Worm (Caenorhabditis elegans): Measurements from ENCODE around the gene F01G10.4.

Gene F01G10.4

DNA sequence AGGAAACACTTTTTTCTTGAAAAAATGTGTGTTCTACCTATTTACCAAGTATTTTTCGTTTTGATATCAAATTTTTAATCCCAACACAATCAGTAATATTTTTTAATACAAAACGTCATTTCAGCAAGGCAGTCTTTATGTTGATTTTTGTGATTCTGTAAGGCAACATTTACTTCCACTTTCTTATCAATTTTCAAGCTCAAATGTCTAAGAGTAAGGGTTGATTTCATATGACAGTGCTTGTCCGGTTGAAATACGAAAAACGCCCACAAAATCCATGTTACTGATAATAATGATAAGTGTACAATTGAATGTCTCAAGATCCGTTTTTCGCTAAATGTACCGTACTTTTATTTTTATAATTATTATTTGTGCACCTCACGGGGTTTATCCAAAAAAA is 3.8 kb upstream of the F01G10.4 start:
- no peak for TF ChIP-seq aly-1 (tag; optimal IDR thresholded peaks at IDR 0.05)
- no peak for TF ChIP-seq sea-1 (GFP tag; conservative IDR thresholded peaks at IDR 0.05)
- no peak for TF ChIP-seq tbx-37 (GFP tag; conservative IDR thresholded peaks at IDR 0.05)
- no peak for TF ChIP-seq pes-1 (GFP tag; IDR thresholded peaks at IDR 0.05)
- no peak for TF ChIP-seq ceh-13 (GFP tag; optimal IDR thresholded peaks at IDR 0.05)
- no peak for TF ChIP-seq B0310.2 (tag; optimal IDR thresholded peaks at IDR 0.05)

DNA sequence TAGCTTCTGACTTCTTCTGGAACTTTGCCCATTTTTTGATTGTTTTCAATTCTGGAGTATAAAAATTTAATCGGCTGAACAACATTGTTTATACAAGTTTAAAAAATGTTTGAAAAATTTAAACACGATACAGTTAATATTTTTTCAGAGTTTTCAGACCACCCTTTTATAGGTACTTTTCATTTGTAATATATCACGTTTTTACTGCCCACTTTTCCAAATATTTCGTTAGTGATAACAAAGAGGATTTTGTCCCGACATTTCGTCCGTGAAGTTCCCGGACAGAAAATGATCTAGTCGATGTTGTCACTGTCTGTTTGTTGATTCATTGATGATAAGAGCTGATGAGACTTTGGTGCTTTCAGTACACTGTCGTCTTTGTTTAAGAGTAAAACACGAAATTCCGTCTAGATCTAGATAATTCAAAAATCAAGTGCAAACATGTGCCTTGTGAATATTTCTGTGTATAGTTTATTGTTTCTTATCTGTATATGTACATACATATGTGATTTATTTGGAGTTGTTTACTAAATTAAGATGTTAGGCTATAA is 3.0 kb upstream of the F01G10.4 start, which contains the start of gene ech-9:
ech-9 (minus strand) TSS at position 51 of the 551 bp plus-strand sequence.
- TF ChIP-seq hnd-1 (tag; optimal IDR thresholded peaks at IDR 0.05): no peak
- no peak for TF ChIP-seq hmbx-1 (tag; optimal IDR thresholded peaks at IDR 0.05)
- TF ChIP-seq aly-1 (tag; optimal IDR thresholded peaks at IDR 0.05): no peak
- TF ChIP-seq sea-1 (GFP tag; conservative IDR thresholded peaks at IDR 0.05): no peak
- no peak for TF ChIP-seq hmg-4 (GFP tag; optimal IDR thresholded peaks at IDR 0.05)
- no peak for TF ChIP-seq pes-1 (GFP tag; IDR thresholded peaks at IDR 0.05)
- no peak for TF ChIP-seq ceh-36 (tag; optimal IDR thresholded peaks at IDR 0.05)
- no peak for TF ChIP-seq ets-7 (tag; optimal IDR thresholded peaks at IDR 0.05)
- no peak for TF ChIP-seq F13C5.2 (tag; optimal IDR thresholded peaks at IDR 0.05)

DNA sequence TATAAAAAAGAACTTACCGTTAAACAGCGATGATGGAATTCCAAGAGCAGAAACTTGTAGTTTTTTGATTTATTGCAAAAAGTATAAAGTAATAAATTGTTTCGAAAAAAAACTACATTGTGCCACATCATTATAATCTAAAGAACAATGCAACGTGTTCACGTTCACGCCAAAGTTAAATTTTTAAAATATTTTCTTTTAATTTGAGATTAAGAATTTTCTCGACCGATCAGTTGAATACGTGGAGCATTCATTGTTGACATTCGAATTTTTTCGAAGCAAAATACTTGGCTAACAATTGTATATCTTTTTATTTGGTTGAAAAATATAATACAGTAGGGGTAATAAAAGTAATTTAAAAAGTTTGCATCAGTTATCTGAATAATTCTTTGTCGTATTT is 1.4 kb downstream of the F01G10.4 start, which contains the start of gene F01G10.5:
F01G10.5 (minus strand) TSS at position 101 of the 400 bp plus-strand sequence.
- no peak for TF ChIP-seq tra-4 (tag; optimal IDR thresholded peaks at IDR 0.05)
- no peak for TF ChIP-seq ceh-36 (tag; optimal IDR thresholded peaks at IDR 0.05)
- no peak for TF ChIP-seq F13C5.2 (tag; optimal IDR thresholded peaks at IDR 0.05)
- no peak for TF ChIP-seq flt-1 (GFP tag; IDR thresholded peaks at IDR 0.05)
- no peak for TF ChIP-seq scrt-1 (GFP tag; IDR thresholded peaks at IDR 0.05)
- TF ChIP-seq ceh-13 (GFP tag; optimal IDR thresholded peaks at IDR 0.05): no peak
- no peak for TF ChIP-seq ama-1 (optimal IDR thresholded peaks at IDR 0.05)
- TF ChIP-seq hnd-1 (tag; optimal IDR thresholded peaks at IDR 0.05): no peak
- TF ChIP-seq sea-1 (GFP tag; conservative IDR thresholded peaks at IDR 0.05): no peak
- TF ChIP-seq hmbx-1 (tag; optimal IDR thresholded peaks at IDR 0.05): no peak
- no peak for TF ChIP-seq ets-7 (tag; optimal IDR thresholded peaks at IDR 0.05)
- no peak for TF ChIP-seq B0310.2 (tag; optimal IDR thresholded peaks at IDR 0.05)
- TF ChIP-seq pes-1 (GFP tag; IDR thresholded peaks at IDR 0.05): no peak
- TF ChIP-seq tbx-11 (GFP tag; IDR thresholded peaks at IDR 0.05): no peak

DNA sequence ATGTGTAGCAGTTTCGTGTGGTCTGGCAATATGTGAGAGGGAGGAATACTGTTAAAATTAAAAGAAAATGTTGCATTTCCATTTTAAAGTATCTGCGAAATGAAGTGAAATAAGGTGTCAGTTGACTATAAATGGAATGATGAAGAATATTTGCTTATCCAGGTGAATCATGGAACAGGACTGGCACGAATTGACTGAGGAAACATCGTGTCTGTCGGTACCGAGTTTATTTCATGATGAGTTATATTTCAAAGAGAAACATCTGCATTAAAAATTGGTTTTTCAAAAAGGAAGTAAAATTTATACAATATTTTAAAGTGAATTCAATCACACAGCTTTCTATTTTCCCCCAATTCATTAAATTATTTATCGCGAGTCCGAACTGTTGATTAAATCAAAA is 4.8 kb downstream of the F01G10.4 start, which contains the start of gene F01G10.6:
F01G10.6 (minus strand) TSS at position 101 of the 400 bp plus-strand sequence.
- TF ChIP-seq tbx-11 (GFP tag; IDR thresholded peaks at IDR 0.05) (no peak), hmg-4 (GFP tag; optimal IDR thresholded peaks at IDR 0.05) (no peak), ets-7 (tag; optimal IDR thresholded peaks at IDR 0.05) (no peak), ceh-13 (GFP tag; optimal IDR thresholded peaks at IDR 0.05) (no peak), B0310.2 (tag; optimal IDR thresholded peaks at IDR 0.05) (no peak)

DNA sequence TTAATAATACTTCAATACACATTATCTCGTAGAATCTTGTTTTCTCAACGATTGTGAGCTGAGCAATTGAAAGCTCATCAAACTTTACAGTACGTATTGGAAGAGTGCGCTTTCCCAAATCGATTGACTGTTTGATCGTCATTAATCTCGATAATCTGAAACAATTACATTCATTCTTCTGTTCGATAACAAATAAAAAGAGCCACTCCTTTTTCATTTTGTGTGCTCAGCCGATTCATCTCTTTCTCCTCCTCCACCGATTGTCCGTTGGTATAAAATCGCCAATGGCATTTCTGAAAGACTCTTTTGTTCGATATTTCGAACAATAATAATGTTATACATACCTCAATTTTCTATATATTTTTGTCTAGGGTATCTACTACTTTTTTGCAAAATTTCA is 8.6 kb downstream of the F01G10.4 start, which contains the start of gene nas-12:
nas-12 (plus strand) TSS at position 301 of the 400 bp plus-strand sequence.
- TF ChIP-seq pes-1 (GFP tag; IDR thresholded peaks at IDR 0.05) (no peak), ceh-13 (GFP tag; optimal IDR thresholded peaks at IDR 0.05) (no peak), ets-7 (tag; optimal IDR thresholded peaks at IDR 0.05) (no peak), ceh-36 (tag; optimal IDR thresholded peaks at IDR 0.05) (no peak), flt-1 (GFP tag; IDR thresholded peaks at IDR 0.05) (no peak)

DNA sequence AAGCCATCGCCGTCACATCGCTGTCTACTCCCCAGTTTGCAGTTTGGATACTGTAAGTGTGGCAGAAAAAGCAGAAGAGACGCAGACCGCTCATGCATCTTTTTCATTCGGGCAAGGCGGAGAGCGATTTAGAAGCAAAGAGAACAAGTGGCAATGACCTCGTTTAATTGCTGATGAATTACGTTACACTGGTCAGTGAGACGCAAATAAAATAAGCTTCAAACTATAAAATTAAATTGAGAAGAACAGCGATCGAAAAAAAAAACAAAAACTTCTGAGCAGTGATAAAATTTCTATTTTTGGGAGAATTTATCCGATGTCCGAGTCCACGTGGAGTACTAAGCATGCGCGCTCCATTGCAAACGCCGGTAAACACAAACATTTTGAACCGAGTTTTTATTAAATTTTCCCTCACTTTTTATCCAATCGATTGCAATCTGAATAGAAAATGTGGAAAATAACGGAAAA is 10.2 kb downstream of the F01G10.4 start, which contains the start of gene C24F3.2:
C24F3.2 (plus strand) TSS at position 418 of the 468 bp plus-strand sequence.
- TF ChIP-seq aly-1 (tag; optimal IDR thresholded peaks at IDR 0.05): no peak
- TF ChIP-seq sea-1 (GFP tag; conservative IDR thresholded peaks at IDR 0.05): no peak
- TF ChIP-seq ets-7 (tag; optimal IDR thresholded peaks at IDR 0.05): no peak
- no peak for TF ChIP-seq ama-1 (optimal IDR thresholded peaks at IDR 0.05)
- no peak for TF ChIP-seq hnd-1 (tag; optimal IDR thresholded peaks at IDR 0.05)
- no peak for TF ChIP-seq tra-4 (tag; optimal IDR thresholded peaks at IDR 0.05)
- no peak for TF ChIP-seq ceh-13 (GFP tag; optimal IDR thresholded peaks at IDR 0.05)
- TF ChIP-seq ceh-36 (tag; optimal IDR thresholded peaks at IDR 0.05): no peak
- TF ChIP-seq scrt-1 (GFP tag; IDR thresholded peaks at IDR 0.05): no peak
- no peak for TF ChIP-seq tbx-37 (GFP tag; conservative IDR thresholded peaks at IDR 0.05)
- no peak for TF ChIP-seq flt-1 (GFP tag; IDR thresholded peaks at IDR 0.05)
- no peak for TF ChIP-seq hmbx-1 (tag; optimal IDR thresholded peaks at IDR 0.05)
- TF ChIP-seq B0310.2 (tag; optimal IDR thresholded peaks at IDR 0.05): no peak

DNA sequence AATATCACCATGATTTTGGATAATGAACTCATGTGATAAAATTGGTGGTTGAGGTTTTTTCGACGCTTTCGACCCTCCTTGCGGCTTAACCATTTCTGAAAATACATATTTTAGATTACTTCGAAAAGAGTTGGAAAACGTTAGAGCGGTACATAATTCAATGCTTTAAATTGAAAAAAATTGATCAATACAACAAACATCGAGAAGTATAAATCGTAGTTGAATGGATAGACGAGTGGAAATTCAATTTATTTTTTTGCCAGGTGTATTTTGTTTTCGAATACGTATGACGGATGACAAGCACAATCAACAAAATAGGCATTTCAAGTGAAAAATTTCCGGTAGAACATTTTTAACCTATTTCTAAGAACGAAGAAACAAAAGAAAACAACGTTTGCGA is 11.2 kb downstream of the F01G10.4 start, which contains the start of gene tram-1:
tram-1 (minus strand) TSS at position 101 of the 400 bp plus-strand sequence.
- TF ChIP-seq flt-1 (GFP tag; IDR thresholded peaks at IDR 0.05) (no peak), scrt-1 (GFP tag; IDR thresholded peaks at IDR 0.05) (no peak), hnd-1 (tag; optimal IDR thresholded peaks at IDR 0.05) (no peak), tra-4 (tag; optimal IDR thresholded peaks at IDR 0.05) (no peak), sea-1 (GFP tag; conservative IDR thresholded peaks at IDR 0.05) (no peak), tbx-37 (GFP tag; conservative IDR thresholded peaks at IDR 0.05) (no peak), aly-1 (tag; optimal IDR thresholded peaks at IDR 0.05) (no peak), tbx-11 (GFP tag; IDR thresholded peaks at IDR 0.05) (no peak), ceh-13 (GFP tag; optimal IDR thresholded peaks at IDR 0.05) (no peak), hmbx-1 (tag; optimal IDR thresholded peaks at IDR 0.05) (no peak), pes-1 (GFP tag; IDR thresholded peaks at IDR 0.05) (no peak), ama-1 (optimal IDR thresholded peaks at IDR 0.05) (no peak), ets-7 (tag; optimal IDR thresholded peaks at IDR 0.05) (no peak)

DNA sequence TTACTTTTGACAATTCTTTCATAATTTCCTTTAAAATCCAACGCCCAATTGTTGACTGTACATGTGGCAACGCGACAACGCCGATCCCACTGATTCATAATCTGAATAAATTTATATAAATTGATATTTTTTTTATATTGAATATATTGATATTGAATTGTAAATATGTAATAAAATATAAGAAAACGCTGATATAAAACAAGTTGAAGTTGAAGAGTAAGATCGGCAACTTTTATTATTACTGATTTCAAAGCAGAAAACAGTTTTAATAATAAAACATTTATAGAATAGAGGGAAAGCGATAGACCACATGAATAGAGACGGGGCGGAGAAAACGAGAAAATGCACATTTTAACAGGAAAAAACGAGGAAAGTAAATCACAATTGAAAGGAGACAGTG is 13.1 kb downstream of the F01G10.4 start, which contains the start of gene qns-1:
qns-1 (minus strand) TSS at position 101 of the 400 bp plus-strand sequence.
- TF ChIP-seq hmg-4 (GFP tag; optimal IDR thresholded peaks at IDR 0.05) (no peak), ama-1 (optimal IDR thresholded peaks at IDR 0.05) (no peak), F13C5.2 (tag; optimal IDR thresholded peaks at IDR 0.05) (no peak), scrt-1 (GFP tag; IDR thresholded peaks at IDR 0.05) (no peak), hmbx-1 (tag; optimal IDR thresholded peaks at IDR 0.05) (no peak), flt-1 (GFP tag; IDR thresholded peaks at IDR 0.05) (no peak), hnd-1 (tag; optimal IDR thresholded peaks at IDR 0.05) (no peak), tbx-37 (GFP tag; conservative IDR thresholded peaks at IDR 0.05) (no peak), ceh-13 (GFP tag; optimal IDR thresholded peaks at IDR 0.05) (no peak), ceh-36 (tag; optimal IDR thresholded peaks at IDR 0.05) (no peak), aly-1 (tag; optimal IDR thresholded peaks at IDR 0.05) (no peak), B0310.2 (tag; optimal IDR thresholded peaks at IDR 0.05) (no peak), pes-1 (GFP tag; IDR thresholded peaks at IDR 0.05) (no peak), sea-1 (GFP tag; conservative IDR thresholded peaks at IDR 0.05) (no peak), tbx-11 (GFP tag; IDR thresholded peaks at IDR 0.05) (no peak), ets-7 (tag; optimal IDR thresholded peaks at IDR 0.05) (no peak), tra-4 (tag; optimal IDR thresholded peaks at IDR 0.05) (no peak)
